Worm (Caenorhabditis elegans) whole organism, dauer: ENCODE measurements around the gene C48B4.13.

ENCODE experiments used
- unc-62 ChIP-seq: sonication (generic microtip); optimal IDR thresholded peaks from 2 replicates; lab custom pipeline; 2017; ENCODE audit warnings: missing biosample characterization, missing genetic modification reagents, missing genetic modification characterization

C48B4.13 gene

ce11 chrIII:9561158-9561557 lies 7.4 kb upstream of the C48B4.13 start, which contains the start of gene C48B4.8:
Gene C48B4.8 (minus strand): TSS chrIII:9561258.
- no peak for TF ChIP-seq unc-62

ce11 chrIII:9563235-9563634 lies 5.3 kb upstream of the C48B4.13 start, which contains the start of gene C48B4.9:
Gene C48B4.9 (minus strand): TSS chrIII:9563335.
- TF ChIP-seq unc-62 = no peak

ce11 chrIII:9564410-9564809 lies 4.1 kb upstream of the C48B4.13 start, which contains the start of gene C48B4.10:
Gene C48B4.10 (minus strand): TSS chrIII:9564510.
- no peak for TF ChIP-seq unc-62

ce11 chrIII:9565973-9566372 lies 2.6 kb upstream of the C48B4.13 start, which contains the start of gene C48B4.11:
Gene C48B4.11 (minus strand): TSS chrIII:9566115.
- TF ChIP-seq unc-62 = no peak

ce11 chrIII:9570869-9571268 lies 2.3 kb downstream of the C48B4.13 start:
- no peak for TF ChIP-seq unc-62

ce11 chrIII:9580039-9580891 lies 11.7 kb downstream of the C48B4.13 start, which contains the start of gene ced-7:
Gene ced-7 (minus strand): TSS chrIII:9580089.
- TF ChIP-seq unc-62 = no peak

ce11 chrIII:9582240-9582639 lies 13.7 kb downstream of the C48B4.13 start, which contains the start of gene C48B4.3:
Gene C48B4.3 (minus strand): TSS chrIII:9582388.
- no peak for TF ChIP-seq unc-62

- TF ChIP-seq unc-62 = no peak
Observed at ce11 chrIII:9583224-9583623, 14.7 kb downstream of the C48B4.13 start.

ce11 chrIII:9585314-9585713 lies 16.8 kb downstream of the C48B4.13 start:
- TF ChIP-seq unc-62 = no peak

- TF ChIP-seq unc-62 = no peak
Observed at ce11 chrIII:9590212-9590611, 21.7 kb downstream of the C48B4.13 start.

- no peak for TF ChIP-seq unc-62
Observed at ce11 chrIII:9592118-9592517, 23.6 kb downstream of the C48B4.13 start, which contains the start of gene acox-1.5. Gene acox-1.5 (minus strand): TSS chrIII:9592192.

ce11 chrIII:9595563-9595962 lies 27.0 kb downstream of the C48B4.13 start, which contains the start of gene rom-2:
Gene rom-2 (minus strand): TSS chrIII:9595663.
- no peak for TF ChIP-seq unc-62

- TF ChIP-seq unc-62 = no peak
Observed at ce11 chrIII:9597044-9597443, 28.5 kb downstream of the C48B4.13 start, which contains the start of gene C48B4.12. Gene C48B4.12 (plus strand): TSS chrIII:9597344.

- no peak for TF ChIP-seq unc-62
Observed at ce11 chrIII:9598168-9598567, 29.6 kb downstream of the C48B4.13 start, which contains the start of gene F58A4.1. Gene F58A4.1 (plus strand): TSS chrIII:9598468.

- TF ChIP-seq unc-62 = no peak
Observed at ce11 chrIII:9600645-9601044, 32.1 kb downstream of the C48B4.13 start, which contains the start of gene F58A4.2. Gene F58A4.2 (minus strand): TSS chrIII:9600745.

ce11 chrIII:9608650-9609049 lies 40.1 kb downstream of the C48B4.13 start, which contains the start of gene clec-161:
Gene clec-161 (minus strand): TSS chrIII:9608750.
- no peak for TF ChIP-seq unc-62

- TF ChIP-seq unc-62 = no peak
Observed at ce11 chrIII:9612097-9612496, 43.5 kb downstream of the C48B4.13 start, which contains the start of gene bbs-4. Gene bbs-4 (minus strand): TSS chrIII:9612197.
